Fruit fly (Drosophila melanogaster) Kc167 (cell line): ENCODE measurements around the gene Rab1.

ENCODE experiments used
- Myc ChIP-seq: fragments of >200 bp; optimal IDR thresholded peaks from 2 replicates; lab custom pipeline; 2017; ENCODE audit warnings: missing external identifiers
- Sin3A ChIP-seq: fragments of >200 bp; optimal IDR thresholded peaks from 2 replicates; lab custom pipeline; 2018; ENCODE audit warnings: missing external identifiers
- h ChIP-seq: fragments of >200 bp; optimal IDR thresholded peaks from 3 replicates; lab custom pipeline; 2018; ENCODE audit warnings: missing external identifiers
- insv ChIP-seq: fragments of >200 bp; optimal IDR thresholded peaks from 3 replicates; lab custom pipeline; 2018; ENCODE audit warnings: missing external identifiers
- psq ChIP-seq: fragments of >200 bp; optimal IDR thresholded peaks from 2 replicates; lab custom pipeline; 2017; ENCODE audit warnings: missing external identifiers

dm6 chr3R:21271208-21271607, 2.3 kb upstream of the Rab1 start:
- TF ChIP-seq Myc (lab: Kevin White, UChicago) (no peak), insv (lab: Kevin White, UChicago) (no peak), h (lab: Kevin White, UChicago) (no peak), Sin3A (lab: Kevin White, UChicago) (no peak), psq (lab: Kevin White, UChicago) (no peak)
